Worm (Caenorhabditis elegans) whole organism, L1 larva: ENCODE results near the gene ZK470.14.
A peak's percentile ranks its signal among the peaks of the same experiment; 100 is the strongest.

Experiments
- C34B4.2 ChIP-seq: sonication (generic microtip); optimal IDR thresholded peaks from 2 replicates; lab custom pipeline; 2017; ENCODE audit warnings: mild to moderate bottlenecking, missing genetic modification characterization, missing compliant biosample characterization
- ama-1 ChIP-seq: fragments of 150-350 bp; optimal IDR thresholded peaks from 2 replicates; lab custom pipeline; 2014
- blmp-1 ChIP-seq: fragments of 150-350 bp; optimal IDR thresholded peaks from 2 replicates; lab custom pipeline; 2014; ENCODE audit warnings: missing biosample characterization, missing genetic modification characterization
- ceh-8 ChIP-seq: fragments of 200-800 bp; sonication (Bioruptor generic); optimal IDR thresholded peaks from 2 replicates; lab custom pipeline; 2018; ENCODE audit warnings: mild to moderate bottlenecking, missing genetic modification characterization, moderate library complexity, missing compliant biosample characterization
- ceh-82 ChIP-seq, 3 experiments: fragments of 150-350 bp in 1 of 3; sonication (generic microtip) in 2 of 3; optimal IDR thresholded peaks; 2 replicates each; lab custom pipeline; 2014 to 2017; ENCODE audit warnings: missing biosample characterization in 3 of 3, missing genetic modification characterization in 3 of 3
- ceh-88 ChIP-seq: fragments of 200-800 bp; sonication (Bioruptor generic); IDR thresholded peaks from 2 replicates; pipeline ENCODE4 v1.3.6; 2022; ENCODE audit warnings: missing genetic modification characterization, missing compliant biosample characterization
- ces-1 ChIP-seq: fragments of 150-350 bp; optimal IDR thresholded peaks from 2 replicates; lab custom pipeline; 2014; ENCODE audit warnings: missing biosample characterization, missing genetic modification reagents, missing genetic modification characterization
- dpl-1 ChIP-seq, 3 experiments: fragments of 150-350 bp in 2 of 3; sonication (generic microtip) in 1 of 3; optimal IDR thresholded peaks; 2 replicates each; lab custom pipeline; 2014 to 2017; ENCODE audit warnings: missing biosample characterization in 3 of 3, missing genetic modification characterization in 3 of 3, missing genetic modification reagents in 3 of 3
- efl-3 ChIP-seq: fragments of 200-800 bp; sonication (Bioruptor generic); optimal IDR thresholded peaks from 2 replicates; lab custom pipeline; 2018; ENCODE audit warnings: mild to moderate bottlenecking, missing genetic modification characterization, missing compliant biosample characterization
- egl-27 ChIP-seq, 2 experiments: fragments of 150-350 bp in 1 of 2; sonication (generic microtip); optimal IDR thresholded peaks; 3 replicates each; lab custom pipeline; 2017 to 2018; ENCODE audit warnings: missing biosample characterization in 2 of 2, missing genetic modification characterization in 2 of 2, missing genetic modification reagents in 2 of 2
- elt-3 ChIP-seq, 6 experiments: fragments of 150-350 bp in 1 of 6; sonication (generic microtip); optimal IDR thresholded peaks; 2 replicates each; lab custom pipeline; 2017 to 2018; ENCODE audit warnings: missing biosample characterization in 6 of 6, missing genetic modification characterization in 6 of 6, inconsistent platforms in 1 of 6
- ets-5 ChIP-seq: fragments of 200-800 bp; sonication (Bioruptor generic); IDR thresholded peaks from 2 replicates; pipeline ENCODE4 v1.3.6; 2022; ENCODE audit warnings: missing genetic modification characterization, missing compliant biosample characterization
- fkh-8 ChIP-seq: sonication (generic microtip); optimal IDR thresholded peaks from 2 replicates; lab custom pipeline; 2016; ENCODE audit warnings: mild to moderate bottlenecking, missing genetic modification characterization, missing compliant biosample characterization
- fos-1 ChIP-seq: fragments of 150-350 bp; optimal IDR thresholded peaks from 2 replicates; lab custom pipeline; 2014; ENCODE audit warnings: missing biosample characterization, missing genetic modification characterization
- grh-1 ChIP-seq: fragments of 200-800 bp; sonication (Bioruptor generic); IDR thresholded peaks from 2 replicates; pipeline ENCODE4 v1.3.6; 2022; ENCODE audit warnings: missing genetic modification reagents, missing genetic modification characterization, missing compliant biosample characterization
- hpl-2 ChIP-seq: fragments of 150-350 bp; optimal IDR thresholded peaks from 2 replicates; lab custom pipeline; 2014; ENCODE audit warnings: missing biosample characterization, missing genetic modification reagents, missing genetic modification characterization
- lin-13 ChIP-seq: fragments of 150-350 bp; optimal IDR thresholded peaks from 2 replicates; lab custom pipeline; 2014; ENCODE audit warnings: missing biosample characterization, missing genetic modification reagents, missing genetic modification characterization
- lin-14 ChIP-seq: fragments of 200-800 bp; sonication (Bioruptor generic); optimal IDR thresholded peaks from 2 replicates; lab custom pipeline; 2018; ENCODE audit warnings: mild to moderate bottlenecking, missing genetic modification characterization, moderate library complexity, missing compliant biosample characterization
- lin-35 ChIP-seq, 2 experiments: fragments of 150-350 bp; optimal IDR thresholded peaks; 2 replicates each; lab custom pipeline; 2014; ENCODE audit warnings: missing biosample characterization in 2 of 2, missing genetic modification characterization in 2 of 2, missing genetic modification reagents in 2 of 2
- lir-3 ChIP-seq: sonication (generic microtip); optimal IDR thresholded peaks from 2 replicates; lab custom pipeline; 2016; ENCODE audit warnings: mild to moderate bottlenecking, missing genetic modification characterization, moderate library complexity, missing compliant biosample characterization; ENCODE audit not compliant: poor library complexity
- lsy-2 ChIP-seq, 2 experiments: fragments of 150-350 bp; optimal IDR thresholded peaks; 2 replicates each; lab custom pipeline; 2014; ENCODE audit warnings: missing biosample characterization in 2 of 2, missing genetic modification characterization in 2 of 2
- mab-9 ChIP-seq: fragments of 200-800 bp; sonication (Bioruptor generic); IDR thresholded peaks from 2 replicates; pipeline ENCODE4 v1.3.6; 2022; ENCODE audit warnings: missing genetic modification reagents, missing genetic modification characterization, missing compliant biosample characterization
- mdl-1 ChIP-seq, 2 experiments: fragments of 150-350 bp; optimal IDR thresholded peaks; 2 replicates each; lab custom pipeline; 2014 to 2017; ENCODE audit warnings: missing biosample characterization in 2 of 2, missing genetic modification characterization in 2 of 2, inconsistent platforms in 1 of 2
- nhr-12 ChIP-seq: sonication (generic microtip); optimal IDR thresholded peaks from 2 replicates; lab custom pipeline; 2017; ENCODE audit warnings: missing biosample characterization, missing genetic modification characterization
- nhr-19 ChIP-seq: fragments of 200-800 bp; sonication (Bioruptor generic); conservative IDR thresholded peaks from 2 replicates; pipeline ENCODE4 v1.3.6; 2022; ENCODE audit warnings: missing genetic modification characterization, missing compliant biosample characterization
- nhr-20 ChIP-seq: sonication (generic microtip); optimal IDR thresholded peaks from 2 replicates; lab custom pipeline; 2016; ENCODE audit warnings: mild to moderate bottlenecking, missing genetic modification characterization, missing compliant biosample characterization
- nhr-237 ChIP-seq: fragments of 150-350 bp; optimal IDR thresholded peaks from 2 replicates; lab custom pipeline; 2014; ENCODE audit warnings: missing biosample characterization, missing genetic modification characterization
- nhr-47 ChIP-seq: sonication (generic microtip); optimal IDR thresholded peaks from 2 replicates; lab custom pipeline; 2016; ENCODE audit warnings: mild to moderate bottlenecking, missing genetic modification characterization, moderate library complexity, missing compliant biosample characterization
- nhr-71 ChIP-seq: sonication (generic microtip); optimal IDR thresholded peaks from 2 replicates; lab custom pipeline; 2016; ENCODE audit warnings: mild to moderate bottlenecking, missing genetic modification characterization, moderate library complexity, missing compliant biosample characterization
- nhr-76 ChIP-seq: sonication (generic microtip); optimal IDR thresholded peaks from 2 replicates; lab custom pipeline; 2017; ENCODE audit warnings: missing biosample characterization, missing genetic modification characterization
- nhr-77 ChIP-seq: fragments of 150-350 bp; optimal IDR thresholded peaks from 2 replicates; lab custom pipeline; 2014; ENCODE audit warnings: missing biosample characterization, missing genetic modification characterization
- nhr-84 ChIP-seq: sonication (generic microtip); optimal IDR thresholded peaks from 2 replicates; lab custom pipeline; 2017; ENCODE audit warnings: missing biosample characterization, missing genetic modification characterization
- nhr-85 ChIP-seq: sonication (generic microtip); peaks from one replicate; lab custom pipeline; 2016; ENCODE audit warnings: missing genetic modification characterization, inconsistent platforms, missing compliant biosample characterization
- nhr-90 ChIP-seq: sonication (generic microtip); optimal IDR thresholded peaks from 2 replicates; lab custom pipeline; 2016; ENCODE audit warnings: mild to moderate bottlenecking, missing genetic modification characterization, missing compliant biosample characterization; ENCODE audit not compliant: poor library complexity
- pax-3 ChIP-seq: fragments of 200-800 bp; sonication (Bioruptor generic); optimal IDR thresholded peaks from 2 replicates; lab custom pipeline; 2018; ENCODE audit warnings: mild to moderate bottlenecking, missing genetic modification characterization, moderate library complexity, missing compliant biosample characterization
- pqm-1 ChIP-seq: sonication (generic microtip); optimal IDR thresholded peaks from 3 replicates; lab custom pipeline; 2017; ENCODE audit warnings: missing biosample characterization, missing genetic modification characterization
- rnt-1 ChIP-seq: sonication (generic microtip); optimal IDR thresholded peaks from 2 replicates; lab custom pipeline; 2016; ENCODE audit warnings: mild to moderate bottlenecking, missing genetic modification characterization, moderate library complexity, missing compliant biosample characterization
- snpc-4 ChIP-seq: fragments of 150-350 bp; optimal IDR thresholded peaks from 2 replicates; lab custom pipeline; 2014; ENCODE audit warnings: missing biosample characterization, missing genetic modification characterization
- snu-23 ChIP-seq: sonication (generic microtip); optimal IDR thresholded peaks from 2 replicates; lab custom pipeline; 2016; ENCODE audit warnings: missing genetic modification characterization, missing compliant biosample characterization
- sox-4 ChIP-seq: sonication (generic microtip); optimal IDR thresholded peaks from 2 replicates; lab custom pipeline; 2016; ENCODE audit warnings: missing genetic modification characterization, missing compliant biosample characterization
- sup-37 ChIP-seq: fragments of 200-800 bp; sonication (Bioruptor generic); optimal IDR thresholded peaks from 2 replicates; lab custom pipeline; 2018; ENCODE audit warnings: mild to moderate bottlenecking, missing genetic modification characterization, missing compliant biosample characterization
- swsn-7 ChIP-seq: sonication (generic microtip); optimal IDR thresholded peaks from 2 replicates; lab custom pipeline; 2016; ENCODE audit warnings: missing genetic modification characterization, missing compliant biosample characterization
- tbx-2 ChIP-seq: sonication (generic microtip); optimal IDR thresholded peaks from 2 replicates; lab custom pipeline; 2016; ENCODE audit warnings: missing genetic modification characterization, missing compliant biosample characterization
- unc-30 ChIP-seq: sonication (generic microtip); optimal IDR thresholded peaks from 2 replicates; lab custom pipeline; 2017; ENCODE audit warnings: missing biosample characterization, missing genetic modification characterization
- xbp-1 ChIP-seq: sonication (generic microtip); optimal IDR thresholded peaks from 2 replicates; lab custom pipeline; 2016; ENCODE audit warnings: missing genetic modification characterization, missing compliant biosample characterization
- zip-4 ChIP-seq: fragments of 200-800 bp; sonication (Bioruptor generic); optimal IDR thresholded peaks from 2 replicates; lab custom pipeline; 2018; ENCODE audit warnings: mild to moderate bottlenecking, missing genetic modification characterization, moderate library complexity, missing compliant biosample characterization
- ztf-4 ChIP-seq: fragments of 150-350 bp; optimal IDR thresholded peaks from 2 replicates; lab custom pipeline; 2014; ENCODE audit warnings: missing biosample characterization, missing genetic modification characterization

The ZK470.14 gene

DNA sequence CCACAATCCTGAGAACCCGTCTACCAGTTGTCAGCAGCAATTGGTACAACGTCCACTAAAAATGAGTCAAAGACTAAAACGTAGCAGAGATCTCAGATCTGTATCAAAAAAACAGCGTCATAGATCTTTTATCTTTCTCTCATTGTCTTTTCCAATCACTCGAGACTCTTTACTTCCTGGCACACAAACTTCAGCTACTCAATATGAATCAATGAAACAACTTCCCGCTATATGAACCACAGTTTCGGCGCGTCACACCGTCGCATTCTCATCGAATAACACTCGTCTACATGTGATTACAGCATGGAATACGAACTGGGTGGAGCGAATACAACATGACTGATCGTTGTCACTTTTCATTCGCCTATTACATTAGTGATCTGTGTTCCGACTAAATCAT is 35.0 kb upstream of the ZK470.14 start (continued):
- peak in 1 of 2 experiments; percentile 33 for TF ChIP-seq mdl-1 (tag; optimal IDR thresholded peaks at IDR 0.05; lab: Kevin White, UChicago)
- no peak for TF ChIP-seq lir-3 (tag; lab: Kevin White, UChicago)
- TF ChIP-seq grh-1 = no peak
- peak; percentile 9 for TF ChIP-seq swsn-7 (tag; lab: Kevin White, UChicago)
- TF ChIP-seq hpl-2 = no peak
- TF ChIP-seq ceh-82 (tag; optimal IDR thresholded peaks at IDR 0.05; lab: Kevin White, UChicago) = no peak
- peak; percentile 91 for TF ChIP-seq nhr-85 (tag; lab: Kevin White, UChicago)
- TF ChIP-seq pqm-1 (tag; lab: Kevin White, UChicago) = no peak
- no peak for TF ChIP-seq unc-30
- peak; percentile 86 for TF ChIP-seq nhr-71 (tag; lab: Kevin White, UChicago)
- TF ChIP-seq lin-13 (GFP tag; lab: Kevin White, UChicago) = peak; percentile 34
- no peak for TF ChIP-seq xbp-1
- TF ChIP-seq tbx-2 (tag; lab: Kevin White, UChicago) = peak; percentile 80
- no peak for TF ChIP-seq efl-3 (GFP tag; lab: Kevin White, UChicago)
- no peak for TF ChIP-seq ceh-88 (GFP tag; lab: Robert Waterston, UW)
- TF ChIP-seq ets-5 (GFP tag; lab: Robert Waterston, UW) = no peak
- TF ChIP-seq fos-1 (tag; lab: Kevin White, UChicago) = no peak
- peak in 1 of 2 experiments; percentile 20 for TF ChIP-seq lsy-2 (tag; optimal IDR thresholded peaks at IDR 0.05; lab: Kevin White, UChicago)
- TF ChIP-seq nhr-47 (tag; lab: Kevin White, UChicago) = no peak
- TF ChIP-seq pax-3 (tag; lab: Kevin White, UChicago) = no peak
- no peak for TF ChIP-seq nhr-12 (tag; lab: Kevin White, UChicago)
- no peak for TF ChIP-seq snpc-4 (tag; lab: Kevin White, UChicago)
- TF ChIP-seq snu-23 (GFP tag; lab: Kevin White, UChicago) = peak; percentile 61
- TF ChIP-seq ces-1 (GFP tag; lab: Kevin White, UChicago) = no peak
- no peak for TF ChIP-seq nhr-237 (tag; lab: Kevin White, UChicago)
- no peak for TF ChIP-seq nhr-84
- no peak for TF ChIP-seq fkh-8 (tag; lab: Kevin White, UChicago)
- peak; percentile 72 for TF ChIP-seq ztf-4 (tag; lab: Kevin White, UChicago)
- peak in 1 of 2 experiments; percentile 41 for TF ChIP-seq lin-35 (GFP tag; optimal IDR thresholded peaks at IDR 0.05; lab: Kevin White, UChicago)
- TF ChIP-seq zip-4 (GFP tag; lab: Kevin White, UChicago) = no peak
- no peak for TF ChIP-seq ceh-8 (GFP tag; lab: Kevin White, UChicago)
- TF ChIP-seq mab-9 (GFP tag; lab: Robert Waterston, UW) = no peak
- TF ChIP-seq C34B4.2 (tag; lab: Kevin White, UChicago) = no peak
- no peak for TF ChIP-seq ama-1 (lab: Kevin White, UChicago)
- TF ChIP-seq nhr-76 (tag; lab: Kevin White, UChicago) = no peak
- TF ChIP-seq blmp-1 (tag; lab: Kevin White, UChicago) = peak; percentile 54
- no peak for TF ChIP-seq nhr-90 (tag; lab: Kevin White, UChicago)
- TF ChIP-seq elt-3 (tag; optimal IDR thresholded peaks at IDR 0.05; lab: Kevin White, UChicago) = peak in 2 of 6 experiments; percentile 22 to 48
- no peak for TF ChIP-seq egl-27 (tag; optimal IDR thresholded peaks at IDR 0.05; lab: Kevin White, UChicago)
- TF ChIP-seq sup-37 = no peak
- TF ChIP-seq nhr-20 (tag; lab: Kevin White, UChicago) = peak; percentile 69
- no peak for TF ChIP-seq dpl-1 (GFP tag; optimal IDR thresholded peaks at IDR 0.05; lab: Kevin White, UChicago)
- TF ChIP-seq nhr-77 (tag; lab: Kevin White, UChicago) = no peak

DNA sequence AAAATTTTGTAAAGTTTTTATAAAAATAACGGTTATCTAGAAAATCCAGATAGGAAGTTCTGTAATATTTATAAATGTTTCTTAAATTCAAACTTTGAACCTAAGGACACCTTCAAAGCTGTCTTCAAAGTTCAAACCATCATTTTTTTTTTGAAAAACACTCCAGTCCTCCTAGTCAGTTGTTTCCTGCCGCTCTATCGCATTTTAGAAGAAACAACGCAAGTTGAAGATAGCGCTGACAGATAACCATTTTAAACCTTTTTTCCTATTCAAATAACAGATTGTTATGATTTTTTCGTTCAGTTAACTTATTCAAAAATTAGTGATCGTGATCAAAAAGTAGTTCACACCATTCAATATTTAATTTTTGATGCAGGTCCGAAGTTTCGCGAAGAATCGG is 33.9 kb upstream of the ZK470.14 start:
- TF ChIP-seq rnt-1 (peak; percentile 34), snu-23 (GFP tag; lab: Kevin White, UChicago) (peak; percentile 40), lin-14 (GFP tag; lab: Kevin White, UChicago) (peak; percentile 35), nhr-71 (tag; lab: Kevin White, UChicago) (peak; percentile 59), nhr-19 (GFP tag; lab: Robert Waterston, UW) (peak; percentile 29; the same call in 1 of the 2 replicates), sox-4 (no peak), tbx-2 (tag; lab: Kevin White, UChicago) (no peak), lsy-2 (tag; optimal IDR thresholded peaks at IDR 0.05; lab: Kevin White, UChicago) (peak in 1 of 2 experiments; percentile 5), nhr-20 (tag; lab: Kevin White, UChicago) (peak; percentile 38)
- TF ChIP-seq, all 84 proteins: peak for 7
